Fruit fly (Drosophila melanogaster): Measurements from ENCODE around the gene CIAPIN1.

CIAPIN1 gene

dm6 chr2L:15009703-15010102 is 29.0 kb downstream of the CIAPIN1 start, which contains the start of the genes THG and Rnmt (continued):
- TF ChIP-seq CG7357 (GFP tag; IDR thresholded peaks at IDR 0.05) (no peak; the same call in 2 of the 3 replicates), BEAF-32 (GFP tag; optimal IDR thresholded peaks at IDR 0.05) (peak; percentile 84), kni (GFP tag; optimal IDR thresholded peaks at IDR 0.05) (no peak), zfh1 (GFP tag; IDR thresholded peaks at IDR 0.05) (peak; percentile 90), unpg (GFP tag; optimal IDR thresholded peaks at IDR 0.05) (peak; percentile 88), CG17385 (GFP tag; optimal IDR thresholded peaks at IDR 0.05) (peak; percentile 77), sna (GFP tag; IDR thresholded peaks at IDR 0.05; ENCODE audit: partially characterized antibody) (peak; percentile 92; the same call in 1 of the 2 replicates), Rfx (GFP tag; IDR thresholded peaks at IDR 0.05) (peak; percentile 91), CG7963 (GFP tag; IDR thresholded peaks at IDR 0.05; ENCODE audit: partially characterized antibody) (peak; percentile 80), lab (GFP tag; optimal IDR thresholded peaks at IDR 0.05) (peak; percentile 80), pb (GFP tag; optimal IDR thresholded peaks at IDR 0.05) (no peak), Atf6 (GFP tag; IDR thresholded peaks at IDR 0.05) (peak; percentile 87), bowl (GFP tag; IDR thresholded peaks at IDR 0.05) (peak; percentile 58), abd-A (tag; optimal IDR thresholded peaks at IDR 0.05) (peak; percentile 8), stc (GFP tag; IDR thresholded peaks at IDR 0.05) (peak; percentile 61), gcm2 (GFP tag; optimal IDR thresholded peaks at IDR 0.05) (peak; percentile 38), ac (GFP tag; optimal IDR thresholded peaks at IDR 0.05) (no peak), dysf (GFP tag; IDR thresholded peaks at IDR 0.05) (peak; percentile 84), ind (GFP tag; optimal IDR thresholded peaks at IDR 0.05) (peak; percentile 81), prd (optimal IDR thresholded peaks at IDR 0.05) (no peak), prd (GFP tag; IDR thresholded peaks at IDR 0.05) (peak; percentile 93), CG32767 (GFP tag; IDR thresholded peaks at IDR 0.05) (peak; percentile 65; the same call in 1 of the 2 replicates), Atf-2 (GFP tag; optimal IDR thresholded peaks at IDR 0.05) (peak; percentile 50), Dek (tag; optimal IDR thresholded peaks at IDR 0.05) (peak; percentile 73), so (GFP tag; IDR thresholded peaks at IDR 0.05) (peak; percentile 60; the same call in 1 of the 3 replicates), dati (GFP tag; IDR thresholded peaks at IDR 0.05) (0 out of 2 replicates have a peak, but pooled peaks have one; percentile 37), inv (GFP tag; IDR thresholded peaks at IDR 0.05; ENCODE audit: partially characterized antibody) (peak; percentile 77), maf-S (GFP tag; optimal IDR thresholded peaks at IDR 0.05) (peak; percentile 43), CG14050 (GFP tag; IDR thresholded peaks at IDR 0.05) (peak; percentile 53; the same call in 2 of the 3 replicates), CG18599 (GFP tag; optimal IDR thresholded peaks at IDR 0.05) (peak; percentile 82), CG6854 (GFP tag; optimal IDR thresholded peaks at IDR 0.05) (no peak), Poxn (GFP tag; IDR thresholded peaks at IDR 0.05) (peak; percentile 45; the same call in 1 of the 2 replicates), Sin3A (optimal IDR thresholded peaks at IDR 0.05) (peak; percentile 9), pfk (GFP tag; optimal IDR thresholded peaks at IDR 0.05) (peak; percentile 6), NC2β (GFP tag; optimal IDR thresholded peaks at IDR 0.05) (peak; percentile 88), CG10366 (GFP tag; IDR thresholded peaks at IDR 0.05) (peak; percentile 85), CG7271 (tag; optimal IDR thresholded peaks at IDR 0.05) (peak; percentile 71), tup (GFP tag; optimal IDR thresholded peaks at IDR 0.05) (peak; percentile 76), CG10565 (GFP tag; optimal IDR thresholded peaks at IDR 0.05) (no peak), tx (GFP tag; optimal IDR thresholded peaks at IDR 0.05) (peak; percentile 34), D19A (tag; optimal IDR thresholded peaks at IDR 0.05) (peak; percentile 60), CG13624 (GFP tag; optimal IDR thresholded peaks at IDR 0.05) (peak; percentile 73), CG32772 (GFP tag; IDR thresholded peaks at IDR 0.05) (peak; percentile 76), Hr51 (GFP tag; optimal IDR thresholded peaks at IDR 0.05) (peak; percentile 76 to 79), CG9215 (GFP tag; IDR thresholded peaks at IDR 0.05) (peak; percentile 77), disco-r (GFP tag; optimal IDR thresholded peaks at IDR 0.05) (peak; percentile 13), CG14710 (tag; optimal IDR thresholded peaks at IDR 0.05) (peak; percentile 85), CG7839 (tag; optimal IDR thresholded peaks at IDR 0.05) (peak; percentile 75), Hey (tag; optimal IDR thresholded peaks at IDR 0.05) (no peak), Bgb (GFP tag; IDR thresholded peaks at IDR 0.05; ENCODE audit: partially characterized antibody) (peak; percentile 87), Taf1 (GFP tag; IDR thresholded peaks at IDR 0.05) (peak; percentile 48; the same call in 1 of the 2 replicates)
